Worm (Caenorhabditis elegans) whole organism, early embryonic: ENCODE results near the gene mob-2.

Experiments
- B0310.2 ChIP-seq: sonication (generic microtip); optimal IDR thresholded peaks from 2 replicates; lab custom pipeline; 2016; ENCODE audit warnings: mild to moderate bottlenecking, missing genetic modification characterization, missing compliant biosample characterization
- F13C5.2 ChIP-seq: sonication (generic microtip); optimal IDR thresholded peaks from 2 replicates; lab custom pipeline; 2017; ENCODE audit warnings: mild to moderate bottlenecking, missing genetic modification characterization, inconsistent platforms, missing compliant biosample characterization
- aly-1 ChIP-seq: sonication (generic microtip); optimal IDR thresholded peaks from 2 replicates; lab custom pipeline; 2016; ENCODE audit warnings: missing genetic modification characterization, missing compliant biosample characterization
- ama-1 ChIP-seq: fragments of 150-350 bp; optimal IDR thresholded peaks from 2 replicates; lab custom pipeline; 2014
- ceh-13 ChIP-seq: fragments of 200-800 bp; sonication (Bioruptor generic); optimal IDR thresholded peaks from 2 replicates; lab custom pipeline; 2018; ENCODE audit warnings: mild to moderate bottlenecking, missing genetic modification characterization, missing compliant biosample characterization
- ceh-36 ChIP-seq: sonication (generic microtip); optimal IDR thresholded peaks from 2 replicates; lab custom pipeline; 2016; ENCODE audit warnings: missing genetic modification characterization, inconsistent platforms, missing compliant biosample characterization
- ets-7 ChIP-seq: sonication (generic microtip); optimal IDR thresholded peaks from 2 replicates; lab custom pipeline; 2016; ENCODE audit warnings: missing genotype, missing genetic modification characterization, missing compliant biosample characterization
- flt-1 ChIP-seq: fragments of 200-800 bp; sonication (Bioruptor generic); IDR thresholded peaks from 2 replicates; pipeline ENCODE4 v1.3.6; 2022; ENCODE audit warnings: missing genetic modification characterization, missing compliant biosample characterization
- hmbx-1 ChIP-seq: sonication (generic microtip); optimal IDR thresholded peaks from 2 replicates; lab custom pipeline; 2016; ENCODE audit warnings: mild to moderate bottlenecking, missing genetic modification characterization, missing compliant biosample characterization
- hmg-4 ChIP-seq: fragments of 200-800 bp; sonication (Bioruptor generic); optimal IDR thresholded peaks from 2 replicates; lab custom pipeline; 2018; ENCODE audit warnings: mild to moderate bottlenecking, missing genetic modification characterization, missing compliant biosample characterization
- hnd-1 ChIP-seq: sonication (generic microtip); optimal IDR thresholded peaks from 2 replicates; lab custom pipeline; 2016; ENCODE audit warnings: missing genetic modification characterization, missing compliant biosample characterization
- pes-1 ChIP-seq: fragments of 200-800 bp; sonication (Bioruptor generic); IDR thresholded peaks from 2 replicates; pipeline ENCODE4 v1.3.6; 2022; ENCODE audit warnings: missing genetic modification reagents, missing genetic modification characterization, missing compliant biosample characterization
- scrt-1 ChIP-seq: fragments of 200-800 bp; sonication (Bioruptor generic); IDR thresholded peaks from 2 replicates; pipeline ENCODE4 v1.3.6; 2022; ENCODE audit warnings: missing genetic modification characterization, missing compliant biosample characterization
- sea-1 ChIP-seq: fragments of 200-800 bp; sonication (Bioruptor generic); conservative IDR thresholded peaks from 2 replicates; pipeline ENCODE4 v1.3.6; 2022; ENCODE audit warnings: missing genetic modification characterization, missing compliant biosample characterization
- tbx-11 ChIP-seq: fragments of 200-800 bp; sonication (Bioruptor generic); IDR thresholded peaks from 2 replicates; pipeline ENCODE4 v1.3.6; 2022; ENCODE audit warnings: missing genetic modification characterization, missing compliant biosample characterization
- tbx-37 ChIP-seq: fragments of 200-800 bp; sonication (Bioruptor generic); conservative IDR thresholded peaks from 2 replicates; pipeline ENCODE4 v1.3.6; 2022; ENCODE audit warnings: missing genetic modification reagents, missing genetic modification characterization, missing compliant biosample characterization
- tra-4 ChIP-seq: sonication (generic microtip); optimal IDR thresholded peaks from 2 replicates; lab custom pipeline; 2017; ENCODE audit warnings: missing genetic modification characterization, missing compliant biosample characterization

Gene mob-2

ce11 chrX:13169975-13170374 is at the start of gene mob-2:
mob-2 (minus strand) TSS chrX:13170075.
- TF ChIP-seq sea-1 (no peak), tbx-11 (no peak), hnd-1 (tag; lab: Kevin White, UChicago) (no peak), hmbx-1 (tag; lab: Kevin White, UChicago) (no peak), scrt-1 (no peak), B0310.2 (tag; lab: Kevin White, UChicago) (no peak), hmg-4 (no peak), flt-1 (GFP tag; lab: Robert Waterston, UW) (no peak), ceh-13 (GFP tag; lab: Kevin White, UChicago) (no peak), ets-7 (tag; lab: Kevin White, UChicago) (no peak), ama-1 (lab: Kevin White, UChicago) (no peak), tbx-37 (no peak), aly-1 (no peak), pes-1 (GFP tag; lab: Robert Waterston, UW) (no peak)

ce11 chrX:13217940-13218339 is 48.1 kb upstream of the mob-2 start:
- TF ChIP-seq tra-4, result no peak

ce11 chrX:13216802-13217201 is 46.9 kb upstream of the mob-2 start, which contains the start of gene R12H7.4:
R12H7.4 (plus strand) TSS chrX:13217102.
- TF ChIP-seq hmg-4, result no peak
- no peak for TF ChIP-seq tra-4
- no peak for TF ChIP-seq ets-7 (tag; lab: Kevin White, UChicago)
- TF ChIP-seq scrt-1, result no peak
- TF ChIP-seq pes-1 (GFP tag; lab: Robert Waterston, UW), result no peak
- no peak for TF ChIP-seq F13C5.2 (tag; lab: Kevin White, UChicago)
- TF ChIP-seq aly-1, result no peak
- TF ChIP-seq hmbx-1 (tag; lab: Kevin White, UChicago), result no peak
- no peak for TF ChIP-seq flt-1 (GFP tag; lab: Robert Waterston, UW)
- TF ChIP-seq tbx-37, result no peak

- TF ChIP-seq hmbx-1 (tag; lab: Kevin White, UChicago), result no peak
These were observed 42.7 kb upstream of the mob-2 start for ce11 chrX:13212528-13212927.

ce11 chrX:13210478-13210877 is 40.6 kb upstream of the mob-2 start:
- TF ChIP-seq B0310.2 (tag; lab: Kevin White, UChicago), result no peak
- TF ChIP-seq tbx-11, result no peak
- TF ChIP-seq tra-4, result no peak
- TF ChIP-seq aly-1, result no peak
- TF ChIP-seq F13C5.2 (tag; lab: Kevin White, UChicago), result no peak
- TF ChIP-seq hmbx-1 (tag; lab: Kevin White, UChicago), result no peak
- TF ChIP-seq scrt-1, result no peak
- TF ChIP-seq sea-1, result no peak
- TF ChIP-seq ceh-36 (tag; lab: Kevin White, UChicago), result no peak
- no peak for TF ChIP-seq pes-1 (GFP tag; lab: Robert Waterston, UW)
- no peak for TF ChIP-seq ama-1 (lab: Kevin White, UChicago)
- TF ChIP-seq hmg-4, result no peak
- TF ChIP-seq flt-1 (GFP tag; lab: Robert Waterston, UW), result no peak
- TF ChIP-seq hnd-1 (tag; lab: Kevin White, UChicago), result no peak
- no peak for TF ChIP-seq ets-7 (tag; lab: Kevin White, UChicago)
- TF ChIP-seq ceh-13 (GFP tag; lab: Kevin White, UChicago), result no peak
- no peak for TF ChIP-seq tbx-37

ce11 chrX:13209026-13209425 is 39.2 kb upstream of the mob-2 start:
- TF ChIP-seq scrt-1 (no peak), hmg-4 (no peak), ama-1 (lab: Kevin White, UChicago) (no peak), B0310.2 (tag; lab: Kevin White, UChicago) (no peak), aly-1 (no peak), F13C5.2 (tag; lab: Kevin White, UChicago) (no peak), ceh-36 (tag; lab: Kevin White, UChicago) (no peak), pes-1 (GFP tag; lab: Robert Waterston, UW) (no peak), ceh-13 (GFP tag; lab: Kevin White, UChicago) (no peak), sea-1 (no peak), tbx-37 (no peak), hnd-1 (tag; lab: Kevin White, UChicago) (no peak), flt-1 (GFP tag; lab: Robert Waterston, UW) (no peak)

- TF ChIP-seq aly-1 (no peak), B0310.2 (tag; lab: Kevin White, UChicago) (no peak), hnd-1 (tag; lab: Kevin White, UChicago) (no peak), tbx-37 (no peak), ceh-36 (tag; lab: Kevin White, UChicago) (no peak), sea-1 (no peak), tra-4 (no peak), F13C5.2 (tag; lab: Kevin White, UChicago) (no peak), tbx-11 (no peak), scrt-1 (no peak), pes-1 (GFP tag; lab: Robert Waterston, UW) (no peak), ceh-13 (GFP tag; lab: Kevin White, UChicago) (no peak), ets-7 (tag; lab: Kevin White, UChicago) (no peak), flt-1 (GFP tag; lab: Robert Waterston, UW) (no peak), hmg-4 (no peak), hmbx-1 (tag; lab: Kevin White, UChicago) (no peak), ama-1 (lab: Kevin White, UChicago) (no peak)
These were observed 37.0 kb upstream of the mob-2 start for ce11 chrX:13206911-13207310.

ce11 chrX:13206011-13206410 is 36.1 kb upstream of the mob-2 start:
- TF ChIP-seq hmg-4 (no peak), tbx-11 (no peak), hnd-1 (tag; lab: Kevin White, UChicago) (no peak), ceh-36 (tag; lab: Kevin White, UChicago) (no peak), scrt-1 (no peak), ceh-13 (GFP tag; lab: Kevin White, UChicago) (no peak), B0310.2 (tag; lab: Kevin White, UChicago) (no peak), pes-1 (GFP tag; lab: Robert Waterston, UW) (no peak), ama-1 (lab: Kevin White, UChicago) (no peak)
